Worm (Caenorhabditis elegans) whole organism, L4 larva: Measurements from ENCODE around the gene ZK1320.3.

Experiments
- D1046.2 ChIP-seq: fragments of 200-800 bp; sonication (Bioruptor generic); IDR thresholded peaks from 2 replicates; pipeline ENCODE4 v1.3.6; 2022; ENCODE audit warnings: missing genetic modification characterization, missing compliant biosample characterization
- F10B5.3 ChIP-seq: sonication (generic microtip); optimal IDR thresholded peaks from 2 replicates; lab custom pipeline; 2016; ENCODE audit warnings: mild to moderate bottlenecking, missing genetic modification characterization, missing compliant biosample characterization
- F26F4.8 ChIP-seq: fragments of 200-800 bp; sonication (Bioruptor generic); conservative IDR thresholded peaks from 2 replicates; pipeline ENCODE4 v1.3.6; 2022; ENCODE audit warnings: missing genetic modification characterization, missing compliant biosample characterization
- F49E8.2 ChIP-seq: sonication (generic microtip); optimal IDR thresholded peaks from 2 replicates; lab custom pipeline; 2016; ENCODE audit warnings: missing compliant biosample characterization, mild to moderate bottlenecking, missing genetic modification characterization, borderline replicate concordance
- Y105C5A.15 ChIP-seq: fragments of 200-800 bp; sonication (Bioruptor generic); IDR thresholded peaks from 2 replicates; pipeline ENCODE4 v1.3.6; 2022; ENCODE audit warnings: missing genetic modification characterization, missing compliant biosample characterization
- Y75B8A.6 ChIP-seq: fragments of 200-800 bp; sonication (Bioruptor generic); IDR thresholded peaks from 2 replicates; pipeline ENCODE4 v1.3.6; 2022; ENCODE audit warnings: missing genetic modification reagents, missing genetic modification characterization, missing compliant biosample characterization
- aha-1 ChIP-seq: fragments of 150-350 bp; peaks from one replicate; lab custom pipeline; 2014; ENCODE audit warnings: missing biosample characterization, missing genetic modification characterization
- arid-1 ChIP-seq: fragments of 200-800 bp; sonication (Bioruptor generic); conservative IDR thresholded peaks from 2 replicates; pipeline ENCODE4 v1.3.6; 2022; ENCODE audit warnings: missing genetic modification reagents, missing genetic modification characterization, missing compliant biosample characterization
- attf-4 ChIP-seq: sonication (generic microtip); optimal IDR thresholded peaks from 3 replicates; lab custom pipeline; 2017; ENCODE audit warnings: missing biosample characterization, missing genetic modification characterization
- ceh-44 ChIP-seq: fragments of 200-800 bp; sonication (Bioruptor generic); IDR thresholded peaks from 2 replicates; pipeline ENCODE4 v1.3.6; 2022; ENCODE audit warnings: missing genetic modification reagents, missing genetic modification characterization, missing compliant biosample characterization
- ces-1 ChIP-seq: fragments of 150-350 bp; sonication (generic microtip); optimal IDR thresholded peaks from 4 replicates; lab custom pipeline; 2014; ENCODE audit warnings: missing biosample characterization, missing genetic modification reagents, missing genetic modification characterization
- cey-2 ChIP-seq: sonication (generic microtip); optimal IDR thresholded peaks from 3 replicates; lab custom pipeline; 2017; ENCODE audit warnings: missing genetic modification characterization, mild to moderate bottlenecking, missing compliant biosample characterization, antibody characterized with exemption, borderline replicate concordance; ENCODE audit not compliant: insufficient read depth
- ctbp-1 ChIP-seq: fragments of 200-800 bp; sonication (Bioruptor generic); IDR thresholded peaks from 2 replicates; pipeline ENCODE4 v1.3.6; 2022; ENCODE audit warnings: missing genetic modification reagents, missing genetic modification characterization, missing compliant biosample characterization
- daf-12 ChIP-seq: fragments of 150-350 bp; optimal IDR thresholded peaks from 2 replicates; lab custom pipeline; 2014; ENCODE audit warnings: missing biosample characterization, missing genetic modification reagents, missing genetic modification characterization
- daf-8 ChIP-seq: fragments of 200-800 bp; sonication (Bioruptor generic); IDR thresholded peaks from 2 replicates; pipeline ENCODE4 v1.3.6; 2022; ENCODE audit warnings: missing genetic modification characterization, missing compliant biosample characterization
- dmd-6 ChIP-seq: fragments of 200-800 bp; sonication (Bioruptor generic); IDR thresholded peaks from 2 replicates; pipeline ENCODE4 v1.3.6; 2022; ENCODE audit warnings: missing genetic modification reagents, missing genetic modification characterization, missing compliant biosample characterization
- dmd-9 ChIP-seq: fragments of 200-800 bp; sonication (Bioruptor generic); IDR thresholded peaks from 2 replicates; pipeline ENCODE4 v1.3.6; 2022; ENCODE audit warnings: missing genetic modification reagents, missing genetic modification characterization, missing compliant biosample characterization
- duxl-1 ChIP-seq: sonication (generic microtip); optimal IDR thresholded peaks from 2 replicates; lab custom pipeline; 2016; ENCODE audit warnings: mild to moderate bottlenecking, missing genetic modification characterization, moderate library complexity, missing compliant biosample characterization; ENCODE audit not compliant: poor library complexity
- egl-27 ChIP-seq: sonication (generic microtip); optimal IDR thresholded peaks from 3 replicates; lab custom pipeline; 2017; ENCODE audit warnings: missing biosample characterization, missing genetic modification reagents, missing genetic modification characterization
- egl-43 ChIP-seq: fragments of 200-800 bp; sonication (Bioruptor generic); IDR thresholded peaks from 2 replicates; pipeline ENCODE4 v1.3.6; 2022; ENCODE audit warnings: missing genetic modification reagents, missing genetic modification characterization, missing compliant biosample characterization
- fkh-10 ChIP-seq: fragments of 150-350 bp; optimal IDR thresholded peaks from 2 replicates; lab custom pipeline; 2014; ENCODE audit warnings: missing biosample characterization, missing genetic modification reagents, missing genetic modification characterization
- fos-1 ChIP-seq: fragments of 150-350 bp; optimal IDR thresholded peaks from 2 replicates; lab custom pipeline; 2014; ENCODE audit warnings: missing biosample characterization, missing genetic modification characterization
- lim-7 ChIP-seq: fragments of 200-800 bp; sonication (Bioruptor generic); IDR thresholded peaks from 2 replicates; pipeline ENCODE4 v1.3.6; 2022; ENCODE audit warnings: missing genetic modification characterization, missing compliant biosample characterization
- lin-1 ChIP-seq: fragments of 200-800 bp; sonication (Bioruptor generic); IDR thresholded peaks from 2 replicates; pipeline ENCODE4 v1.3.6; 2022; ENCODE audit warnings: missing genetic modification reagents, missing genetic modification characterization, missing compliant biosample characterization
- lin-13 ChIP-seq: fragments of 150-350 bp; optimal IDR thresholded peaks from 2 replicates; lab custom pipeline; 2014; ENCODE audit warnings: missing biosample characterization, missing genetic modification reagents, missing genetic modification characterization
- lin-15B ChIP-seq: fragments of 150-350 bp; sonication (generic microtip); optimal IDR thresholded peaks from 3 replicates; lab custom pipeline; 2014; ENCODE audit warnings: missing biosample characterization, missing genetic modification characterization
- lir-3 ChIP-seq: sonication (generic microtip); optimal IDR thresholded peaks from 2 replicates; lab custom pipeline; 2016; ENCODE audit warnings: mild to moderate bottlenecking, missing genetic modification characterization, missing compliant biosample characterization
- madf-9 ChIP-seq: fragments of 200-800 bp; sonication (Bioruptor generic); conservative IDR thresholded peaks from 2 replicates; pipeline ENCODE4 v1.3.6; 2022; ENCODE audit warnings: missing genetic modification reagents, missing genetic modification characterization, missing compliant biosample characterization
- mdt-29 ChIP-seq: fragments of 200-800 bp; sonication (Bioruptor generic); IDR thresholded peaks from 2 replicates; pipeline ENCODE4 v1.3.6; 2022; ENCODE audit warnings: missing genetic modification reagents, missing genetic modification characterization, missing compliant biosample characterization
- mes-2 ChIP-seq: sonication (generic microtip); optimal IDR thresholded peaks from 2 replicates; lab custom pipeline; 2016; ENCODE audit warnings: missing genotype, mild to moderate bottlenecking, missing genetic modification characterization, missing compliant biosample characterization; ENCODE audit not compliant: poor library complexity, severe bottlenecking
- mxl-2 ChIP-seq: fragments of 200-800 bp; sonication (Bioruptor generic); conservative IDR thresholded peaks from 2 replicates; pipeline ENCODE4 v1.3.6; 2022; ENCODE audit warnings: missing genetic modification reagents, missing genetic modification characterization, missing compliant biosample characterization
- nhr-10 ChIP-seq: fragments of 150-350 bp; optimal IDR thresholded peaks from 2 replicates; lab custom pipeline; 2014; ENCODE audit warnings: missing biosample characterization, missing genetic modification characterization
- nhr-11 ChIP-seq: fragments of 150-350 bp; optimal IDR thresholded peaks from 2 replicates; lab custom pipeline; 2014; ENCODE audit warnings: missing biosample characterization, missing genetic modification characterization
- nhr-237 ChIP-seq: sonication (generic microtip); optimal IDR thresholded peaks from 2 replicates; lab custom pipeline; 2017; ENCODE audit warnings: missing biosample characterization, missing genetic modification characterization
- nhr-76 ChIP-seq: fragments of 150-350 bp; optimal IDR thresholded peaks from 2 replicates; lab custom pipeline; 2014; ENCODE audit warnings: missing biosample characterization, missing genetic modification characterization
- php-3 ChIP-seq: fragments of 200-800 bp; sonication (Bioruptor generic); IDR thresholded peaks from 2 replicates; pipeline ENCODE4 v1.3.6; 2022; ENCODE audit warnings: missing genetic modification reagents, missing genetic modification characterization, missing compliant biosample characterization
- pqm-1 ChIP-seq: sonication (generic microtip); optimal IDR thresholded peaks from 2 replicates; lab custom pipeline; 2017; ENCODE audit warnings: missing biosample characterization, missing genetic modification characterization
- saeg-2 ChIP-seq: fragments of 200-800 bp; sonication (Bioruptor generic); IDR thresholded peaks from 2 replicates; pipeline ENCODE4 v1.3.6; 2022; ENCODE audit warnings: missing genetic modification reagents, missing genetic modification characterization, missing compliant biosample characterization
- snpc-4 ChIP-seq: fragments of 150-350 bp; optimal IDR thresholded peaks from 2 replicates; lab custom pipeline; 2014; ENCODE audit warnings: missing biosample characterization, missing genetic modification characterization
- spr-3 ChIP-seq: fragments of 200-800 bp; sonication (Bioruptor generic); optimal IDR thresholded peaks from 2 replicates; lab custom pipeline; 2018; ENCODE audit warnings: mild to moderate bottlenecking, missing genetic modification characterization, missing compliant biosample characterization
- tag-97 ChIP-seq: fragments of 200-800 bp; sonication (Bioruptor generic); IDR thresholded peaks from 2 replicates; pipeline ENCODE4 v1.3.6; 2022; ENCODE audit warnings: missing genetic modification characterization, missing compliant biosample characterization
- tra-1 ChIP-seq: fragments of 200-800 bp; sonication (Bioruptor generic); IDR thresholded peaks from 2 replicates; pipeline ENCODE4 v1.3.6; 2022; ENCODE audit warnings: missing genetic modification reagents, missing genetic modification characterization, missing compliant biosample characterization
- unc-130 ChIP-seq: sonication (generic microtip); optimal IDR thresholded peaks from 2 replicates; lab custom pipeline; 2016; ENCODE audit warnings: missing genetic modification reagents, missing genetic modification characterization, missing compliant biosample characterization
- unc-39 ChIP-seq: sonication (generic microtip); optimal IDR thresholded peaks from 2 replicates; lab custom pipeline; 2017; ENCODE audit warnings: missing biosample characterization, missing genetic modification characterization
- zfp-2 ChIP-seq: sonication (generic microtip); optimal IDR thresholded peaks from 2 replicates; lab custom pipeline; 2016; ENCODE audit warnings: mild to moderate bottlenecking, missing genetic modification characterization, missing compliant biosample characterization

ZK1320.3 gene

DNA sequence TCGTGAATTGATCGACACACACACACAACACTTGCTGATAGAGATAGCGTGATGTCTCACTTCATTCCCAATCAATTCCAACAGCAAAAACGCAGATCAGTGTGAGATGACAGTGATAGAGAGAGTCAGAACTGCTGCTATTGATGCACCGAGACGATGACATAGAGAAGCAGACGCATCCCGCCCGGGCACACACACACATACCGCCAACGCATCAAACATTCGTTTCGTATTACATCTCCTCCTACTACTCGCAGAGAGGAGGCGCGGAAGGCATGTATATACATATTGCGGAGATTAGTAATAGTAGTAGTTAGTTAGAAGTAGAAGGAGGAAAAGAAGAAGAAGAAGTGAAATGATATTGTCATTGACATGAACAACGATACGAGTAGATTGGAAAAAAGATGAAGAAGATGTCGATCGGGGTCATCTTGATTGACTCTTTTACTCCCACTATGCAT, 40.8 kb downstream of the ZK1320.3 start (continued):
- TF ChIP-seq F26F4.8 (GFP tag; lab: Robert Waterston, UW) (no peak), egl-43 (0 out of 2 replicates have a peak, but pooled peaks have one; percentile 7), lin-13 (GFP tag; lab: Kevin White, UChicago) (no peak), D1046.2 (GFP tag; lab: Robert Waterston, UW) (no peak), mes-2 (tag; lab: Kevin White, UChicago) (peak; percentile 39), saeg-2 (GFP tag; lab: Robert Waterston, UW) (0 out of 2 replicates have a peak, but pooled peaks have one; percentile 18), arid-1 (GFP tag; lab: Robert Waterston, UW) (no peak), lir-3 (no peak), F49E8.2 (no peak), cey-2 (no peak), php-3 (0 out of 2 replicates have a peak, but pooled peaks have one; percentile 36), egl-27 (tag; lab: Kevin White, UChicago) (no peak), nhr-76 (tag; lab: Kevin White, UChicago) (no peak), nhr-237 (no peak), daf-12 (tag; lab: Kevin White, UChicago) (no peak), F10B5.3 (tag; lab: Kevin White, UChicago) (no peak), unc-39 (no peak), lin-1 (GFP tag; lab: Robert Waterston, UW) (peak; percentile 56; the same call in 1 of the 2 replicates)

DNA sequence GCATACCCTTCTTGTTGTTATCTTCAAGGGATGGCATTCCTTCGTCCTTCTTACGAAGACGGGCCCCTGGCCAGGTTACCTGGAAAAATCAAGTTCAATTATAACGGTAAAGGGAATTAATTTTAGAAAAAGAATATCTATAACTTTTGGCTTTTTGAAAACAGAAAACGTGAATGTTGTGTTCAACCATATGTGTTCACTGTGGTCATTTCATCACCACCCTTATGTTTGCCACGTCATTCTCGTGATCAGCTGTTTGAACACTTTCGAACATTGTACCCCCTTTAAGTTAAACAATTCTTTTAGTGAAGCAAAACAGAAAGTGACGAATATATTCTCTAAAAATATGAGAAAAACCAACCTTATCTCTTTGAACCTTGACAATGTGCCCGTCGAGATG, 41.5 kb downstream of the ZK1320.3 start:
- TF ChIP-seq Y75B8A.6 (GFP tag; lab: Robert Waterston, UW) (0 out of 2 replicates have a peak, but pooled peaks have one; percentile 32), lim-7 (GFP tag; lab: Robert Waterston, UW) (peak; percentile 31; the same call in 1 of the 2 replicates), daf-12 (tag; lab: Kevin White, UChicago) (no peak)

DNA sequence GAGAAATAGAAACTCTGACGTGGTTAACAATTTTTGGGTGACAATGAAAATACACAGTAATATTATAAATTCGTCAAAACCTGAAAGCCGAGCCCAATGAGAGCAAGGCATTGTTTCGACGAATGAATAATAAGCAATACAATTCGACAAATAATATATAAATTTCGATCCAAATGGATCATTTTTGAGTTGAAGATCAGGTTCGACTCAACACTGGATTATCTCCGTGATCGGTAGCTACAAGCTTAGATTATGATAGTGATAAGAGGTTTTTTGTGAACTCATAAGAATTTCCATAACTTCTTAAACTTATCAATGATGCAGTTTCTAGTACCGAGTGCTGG, 42.3 kb downstream of the ZK1320.3 start:
- TF ChIP-seq spr-3 (GFP tag; lab: Kevin White, UChicago), result no peak
- TF ChIP-seq lin-15B (tag; lab: Kevin White, UChicago), result peak; percentile 12
- no peak for TF ChIP-seq pqm-1
- TF ChIP-seq nhr-11 (tag; lab: Kevin White, UChicago), result no peak
- no peak for TF ChIP-seq unc-130 (GFP tag; lab: Kevin White, UChicago)
- peak; percentile 76 for TF ChIP-seq aha-1 (tag; lab: Kevin White, UChicago)
- TF ChIP-seq snpc-4 (tag; lab: Kevin White, UChicago), result no peak
- TF ChIP-seq dmd-6, result peak; percentile 19; the same call in 1 of the 2 replicates
- TF ChIP-seq madf-9 (GFP tag; lab: Robert Waterston, UW), result no peak
- no peak for TF ChIP-seq ces-1 (GFP tag; lab: Kevin White, UChicago)
- no peak for TF ChIP-seq fkh-10 (GFP tag; lab: Kevin White, UChicago)
- TF ChIP-seq ctbp-1, result no peak
- TF ChIP-seq zfp-2 (tag; lab: Kevin White, UChicago), result no peak
- TF ChIP-seq fos-1 (tag; lab: Kevin White, UChicago), result peak; percentile 27
- TF ChIP-seq attf-4 (tag; lab: Kevin White, UChicago), result no peak
- no peak for TF ChIP-seq tag-97 (GFP tag; lab: Robert Waterston, UW)
- TF ChIP-seq mdt-29 (GFP tag; lab: Robert Waterston, UW), result no peak
- no peak for TF ChIP-seq mxl-2 (GFP tag; lab: Robert Waterston, UW)
- no peak for TF ChIP-seq daf-8 (GFP tag; lab: Robert Waterston, UW)
- no peak for TF ChIP-seq lin-13 (GFP tag; lab: Kevin White, UChicago)
- TF ChIP-seq dmd-9 (GFP tag; lab: Robert Waterston, UW), result no peak
- TF ChIP-seq nhr-10 (tag; lab: Kevin White, UChicago), result no peak
- TF ChIP-seq duxl-1, result peak; percentile 10
- TF ChIP-seq ceh-44 (GFP tag; lab: Robert Waterston, UW), result 0 out of 2 replicates have a peak, but pooled peaks have one; percentile 7
- TF ChIP-seq tra-1, result no peak
- no peak for TF ChIP-seq Y105C5A.15 (GFP tag; lab: Robert Waterston, UW)
